Fruit fly (Drosophila melanogaster) whole organism, prepupa: ENCODE results near the gene ac.

Source experiments
- CG16779 ChIP-seq: fragments of 200-800 bp; sonication (Bioruptor generic); optimal IDR thresholded peaks from 3 replicates; lab custom pipeline; 2017; ENCODE audit warnings: missing biosample characterization, mild to moderate bottlenecking, missing genetic modification characterization
- CG6276 ChIP-seq: fragments of 200-800 bp; sonication (Bioruptor generic); optimal IDR thresholded peaks from 2 replicates; lab custom pipeline; 2017; ENCODE audit warnings: missing biosample characterization, mild to moderate bottlenecking, missing genetic modification characterization
- Eip78C ChIP-seq: fragments of 200-800 bp; sonication (Bioruptor generic); peaks from one replicate; lab custom pipeline; 2016; ENCODE audit warnings: missing biosample characterization, missing genetic modification characterization
- Gug ChIP-seq: fragments of 200-800 bp; sonication (Bioruptor generic); IDR thresholded peaks from 2 replicates; pipeline ENCODE4 v1.3.6; 2022; ENCODE audit warnings: missing biosample characterization, missing genetic modification characterization
- Sox102F ChIP-seq: fragments of 200-800 bp; sonication (Bioruptor generic); optimal IDR thresholded peaks from 2 replicates; lab custom pipeline; 2016; ENCODE audit warnings: missing biosample characterization, mild to moderate bottlenecking, missing genetic modification characterization
- Sox14 ChIP-seq: fragments of 200-800 bp; sonication (Bioruptor generic); optimal IDR thresholded peaks from 3 replicates; lab custom pipeline; 2016; ENCODE audit warnings: missing biosample characterization, missing genetic modification characterization
- ss ChIP-seq, 2 experiments: fragments of 200-800 bp; sonication (Bioruptor generic); optimal IDR thresholded peaks; 2 replicates in 1 of 2; 3 replicates in 1 of 2; lab custom pipeline; 2017 to 2018; ENCODE audit warnings: mild to moderate bottlenecking in 2 of 2, missing biosample characterization in 2 of 2, missing genetic modification characterization in 2 of 2, moderate library complexity in 1 of 2

dm6 chrX:353929-354515 lies 15.8 kb upstream of the ac start:
- TF ChIP-seq Sox14 (GFP tag; lab: Kevin White, UChicago) (no peak), Eip78C (GFP tag; lab: Kevin White, UChicago) (peak; percentile 54), CG16779 (tag; lab: Kevin White, UChicago) (no peak), CG6276 (GFP tag; lab: Kevin White, UChicago) (no peak), ss (GFP tag; optimal IDR thresholded peaks at IDR 0.05; lab: Kevin White, UChicago) (no peak), Gug (no peak), Sox102F (GFP tag; lab: Kevin White, UChicago) (no peak)
